Worm (Caenorhabditis elegans) whole organism, L1 larva: ENCODE data around the gene pag-3.

Experiments
- C04F5.9 ChIP-seq: sonication (generic microtip); optimal IDR thresholded peaks from 2 replicates; lab custom pipeline; 2016; ENCODE audit warnings: missing genetic modification characterization, missing compliant biosample characterization
- C16A3.4 ChIP-seq: fragments of 150-350 bp; optimal IDR thresholded peaks from 2 replicates; lab custom pipeline; 2014; ENCODE audit warnings: missing biosample characterization, missing genetic modification characterization
- C34B4.2 ChIP-seq: sonication (generic microtip); optimal IDR thresholded peaks from 2 replicates; lab custom pipeline; 2017; ENCODE audit warnings: mild to moderate bottlenecking, missing genetic modification characterization, missing compliant biosample characterization
- F16B12.6 ChIP-seq: fragments of 150-350 bp; optimal IDR thresholded peaks from 2 replicates; lab custom pipeline; 2014; ENCODE audit warnings: missing biosample characterization, missing genetic modification characterization
- aha-1 ChIP-seq: fragments of 150-350 bp; optimal IDR thresholded peaks from 2 replicates; lab custom pipeline; 2014; ENCODE audit warnings: missing biosample characterization, missing genetic modification characterization
- alr-1 ChIP-seq: fragments of 200-800 bp; sonication (Bioruptor generic); optimal IDR thresholded peaks from 2 replicates; lab custom pipeline; 2018; ENCODE audit warnings: borderline replicate concordance, mild to moderate bottlenecking, missing genetic modification characterization, missing compliant biosample characterization
- aly-2 ChIP-seq: fragments of 150-350 bp; optimal IDR thresholded peaks from 2 replicates; lab custom pipeline; 2014; ENCODE audit warnings: missing biosample characterization, missing genetic modification characterization
- ama-1 ChIP-seq: fragments of 150-350 bp; optimal IDR thresholded peaks from 2 replicates; lab custom pipeline; 2014
- blmp-1 ChIP-seq: fragments of 150-350 bp; optimal IDR thresholded peaks from 2 replicates; lab custom pipeline; 2014; ENCODE audit warnings: missing biosample characterization, missing genetic modification characterization
- ceh-63 ChIP-seq: fragments of 200-800 bp; sonication (Bioruptor generic); optimal IDR thresholded peaks from 2 replicates; lab custom pipeline; 2018; ENCODE audit warnings: mild to moderate bottlenecking, missing genetic modification characterization, missing compliant biosample characterization
- ceh-88 ChIP-seq: fragments of 200-800 bp; sonication (Bioruptor generic); IDR thresholded peaks from 2 replicates; pipeline ENCODE4 v1.3.6; 2022; ENCODE audit warnings: missing genetic modification characterization, missing compliant biosample characterization
- ceh-90 ChIP-seq: sonication (generic microtip); optimal IDR thresholded peaks from 2 replicates; lab custom pipeline; 2016; ENCODE audit warnings: missing genetic modification characterization, missing compliant biosample characterization
- dpl-1 ChIP-seq, 3 experiments: fragments of 150-350 bp in 2 of 3; sonication (generic microtip) in 1 of 3; optimal IDR thresholded peaks; 2 replicates each; lab custom pipeline; 2014 to 2017; ENCODE audit warnings: missing biosample characterization in 3 of 3, missing genetic modification characterization in 3 of 3, missing genetic modification reagents in 3 of 3
- dsc-1 ChIP-seq: sonication (generic microtip); optimal IDR thresholded peaks from 2 replicates; lab custom pipeline; 2016; ENCODE audit warnings: mild to moderate bottlenecking, missing genetic modification characterization, missing compliant biosample characterization
- efl-1 ChIP-seq, 4 experiments: fragments of 150-350 bp; optimal IDR thresholded peaks in 3 of 4; peaks in 1 of 4; 1 replicate in 1 of 4; 2 replicates in 3 of 4; lab custom pipeline; 2014; ENCODE audit warnings: missing biosample characterization in 2 of 4, missing genetic modification characterization in 2 of 4, missing genetic modification reagents in 2 of 4
- fkh-10 ChIP-seq: sonication (generic microtip); optimal IDR thresholded peaks from 2 replicates; lab custom pipeline; 2017; ENCODE audit warnings: missing biosample characterization, missing genetic modification reagents, missing genetic modification characterization
- fkh-4 ChIP-seq: sonication (generic microtip); optimal IDR thresholded peaks from 2 replicates; lab custom pipeline; 2016; ENCODE audit warnings: missing compliant biosample characterization, missing genetic modification characterization, borderline replicate concordance
- fkh-8 ChIP-seq: sonication (generic microtip); optimal IDR thresholded peaks from 2 replicates; lab custom pipeline; 2016; ENCODE audit warnings: mild to moderate bottlenecking, missing genetic modification characterization, missing compliant biosample characterization
- fos-1 ChIP-seq: fragments of 150-350 bp; optimal IDR thresholded peaks from 2 replicates; lab custom pipeline; 2014; ENCODE audit warnings: missing biosample characterization, missing genetic modification characterization
- grh-1 ChIP-seq: fragments of 200-800 bp; sonication (Bioruptor generic); IDR thresholded peaks from 2 replicates; pipeline ENCODE4 v1.3.6; 2022; ENCODE audit warnings: missing genetic modification reagents, missing genetic modification characterization, missing compliant biosample characterization
- hlh-4 ChIP-seq: sonication (generic microtip); optimal IDR thresholded peaks from 2 replicates; lab custom pipeline; 2016; ENCODE audit warnings: mild to moderate bottlenecking, missing genetic modification characterization, missing compliant biosample characterization
- lin-15B ChIP-seq: fragments of 150-350 bp; sonication (generic microtip); optimal IDR thresholded peaks from 3 replicates; lab custom pipeline; 2014; ENCODE audit warnings: missing biosample characterization, missing genetic modification characterization
- lin-39 ChIP-seq: fragments of 150-350 bp; optimal IDR thresholded peaks from 2 replicates; lab custom pipeline; 2014; ENCODE audit warnings: missing biosample characterization, missing genetic modification reagents, missing genetic modification characterization
- lir-3 ChIP-seq: sonication (generic microtip); optimal IDR thresholded peaks from 2 replicates; lab custom pipeline; 2016; ENCODE audit warnings: mild to moderate bottlenecking, missing genetic modification characterization, moderate library complexity, missing compliant biosample characterization; ENCODE audit not compliant: poor library complexity
- lsy-2 ChIP-seq, 2 experiments: fragments of 150-350 bp; optimal IDR thresholded peaks; 2 replicates each; lab custom pipeline; 2014; ENCODE audit warnings: missing biosample characterization in 2 of 2, missing genetic modification characterization in 2 of 2
- mab-9 ChIP-seq: fragments of 200-800 bp; sonication (Bioruptor generic); IDR thresholded peaks from 2 replicates; pipeline ENCODE4 v1.3.6; 2022; ENCODE audit warnings: missing genetic modification reagents, missing genetic modification characterization, missing compliant biosample characterization
- mdl-1 ChIP-seq, 2 experiments: fragments of 150-350 bp; optimal IDR thresholded peaks; 2 replicates each; lab custom pipeline; 2014 to 2017; ENCODE audit warnings: missing biosample characterization in 2 of 2, missing genetic modification characterization in 2 of 2, inconsistent platforms in 1 of 2
- mef-2 ChIP-seq: fragments of 150-350 bp; optimal IDR thresholded peaks from 2 replicates; lab custom pipeline; 2014; ENCODE audit warnings: missing biosample characterization, missing genetic modification characterization
- mep-1 ChIP-seq: fragments of 150-350 bp; optimal IDR thresholded peaks from 2 replicates; lab custom pipeline; 2014; ENCODE audit warnings: missing biosample characterization, missing genetic modification characterization
- nhr-11 ChIP-seq: fragments of 150-350 bp; optimal IDR thresholded peaks from 2 replicates; lab custom pipeline; 2014; ENCODE audit warnings: missing biosample characterization, missing genetic modification characterization
- nhr-12 ChIP-seq: sonication (generic microtip); optimal IDR thresholded peaks from 2 replicates; lab custom pipeline; 2017; ENCODE audit warnings: missing biosample characterization, missing genetic modification characterization
- nhr-20 ChIP-seq: sonication (generic microtip); optimal IDR thresholded peaks from 2 replicates; lab custom pipeline; 2016; ENCODE audit warnings: mild to moderate bottlenecking, missing genetic modification characterization, missing compliant biosample characterization
- nhr-237 ChIP-seq: fragments of 150-350 bp; optimal IDR thresholded peaks from 2 replicates; lab custom pipeline; 2014; ENCODE audit warnings: missing biosample characterization, missing genetic modification characterization
- nhr-28 ChIP-seq: fragments of 150-350 bp; optimal IDR thresholded peaks from 2 replicates; lab custom pipeline; 2014; ENCODE audit warnings: missing biosample characterization, missing genetic modification characterization
- nhr-71 ChIP-seq: sonication (generic microtip); optimal IDR thresholded peaks from 2 replicates; lab custom pipeline; 2016; ENCODE audit warnings: mild to moderate bottlenecking, missing genetic modification characterization, moderate library complexity, missing compliant biosample characterization
- nhr-77 ChIP-seq: fragments of 150-350 bp; optimal IDR thresholded peaks from 2 replicates; lab custom pipeline; 2014; ENCODE audit warnings: missing biosample characterization, missing genetic modification characterization
- nhr-84 ChIP-seq: sonication (generic microtip); optimal IDR thresholded peaks from 2 replicates; lab custom pipeline; 2017; ENCODE audit warnings: missing biosample characterization, missing genetic modification characterization
- nhr-85 ChIP-seq: sonication (generic microtip); peaks from one replicate; lab custom pipeline; 2016; ENCODE audit warnings: missing genetic modification characterization, inconsistent platforms, missing compliant biosample characterization
- nhr-90 ChIP-seq: sonication (generic microtip); optimal IDR thresholded peaks from 2 replicates; lab custom pipeline; 2016; ENCODE audit warnings: mild to moderate bottlenecking, missing genetic modification characterization, missing compliant biosample characterization; ENCODE audit not compliant: poor library complexity
- rnt-1 ChIP-seq: sonication (generic microtip); optimal IDR thresholded peaks from 2 replicates; lab custom pipeline; 2016; ENCODE audit warnings: mild to moderate bottlenecking, missing genetic modification characterization, moderate library complexity, missing compliant biosample characterization
- skn-1 ChIP-seq: fragments of 150-350 bp; optimal IDR thresholded peaks from 2 replicates; lab custom pipeline; 2014; ENCODE audit warnings: missing biosample characterization, missing genetic modification characterization
- snpc-4 ChIP-seq: fragments of 150-350 bp; optimal IDR thresholded peaks from 2 replicates; lab custom pipeline; 2014; ENCODE audit warnings: missing biosample characterization, missing genetic modification characterization
- sox-4 ChIP-seq: sonication (generic microtip); optimal IDR thresholded peaks from 2 replicates; lab custom pipeline; 2016; ENCODE audit warnings: missing genetic modification characterization, missing compliant biosample characterization
- sptf-1 ChIP-seq: fragments of 150-350 bp; optimal IDR thresholded peaks from 2 replicates; lab custom pipeline; 2014; ENCODE audit warnings: missing biosample characterization, missing genetic modification characterization
- tbx-2 ChIP-seq: sonication (generic microtip); optimal IDR thresholded peaks from 2 replicates; lab custom pipeline; 2016; ENCODE audit warnings: missing genetic modification characterization, missing compliant biosample characterization
- unc-30 ChIP-seq: sonication (generic microtip); optimal IDR thresholded peaks from 2 replicates; lab custom pipeline; 2017; ENCODE audit warnings: missing biosample characterization, missing genetic modification characterization
- unc-62 ChIP-seq: fragments of 150-350 bp; optimal IDR thresholded peaks from 2 replicates; lab custom pipeline; 2014; ENCODE audit warnings: missing biosample characterization, missing genetic modification reagents, missing genetic modification characterization
- unc-98 ChIP-seq: fragments of 200-800 bp; sonication (Bioruptor generic); IDR thresholded peaks from 2 replicates; pipeline ENCODE4 v1.3.6; 2022; ENCODE audit warnings: missing genetic modification characterization, missing compliant biosample characterization
- vab-15 ChIP-seq: sonication (generic microtip); optimal IDR thresholded peaks from 2 replicates; lab custom pipeline; 2017; ENCODE audit warnings: missing genotype, mild to moderate bottlenecking, missing genetic modification characterization, missing compliant biosample characterization
- xbp-1 ChIP-seq: sonication (generic microtip); optimal IDR thresholded peaks from 2 replicates; lab custom pipeline; 2016; ENCODE audit warnings: missing genetic modification characterization, missing compliant biosample characterization
- zag-1 ChIP-seq: fragments of 150-350 bp; optimal IDR thresholded peaks from 2 replicates; lab custom pipeline; 2014; ENCODE audit warnings: missing biosample characterization, missing genetic modification characterization
- zip-4 ChIP-seq: fragments of 200-800 bp; sonication (Bioruptor generic); optimal IDR thresholded peaks from 2 replicates; lab custom pipeline; 2018; ENCODE audit warnings: mild to moderate bottlenecking, missing genetic modification characterization, moderate library complexity, missing compliant biosample characterization

The pag-3 gene

ce11 chrX:14988160-14988559, 33.7 kb upstream of the pag-3 start:
- TF ChIP-seq lir-3 (tag; lab: Kevin White, UChicago): no peak
- TF ChIP-seq snpc-4 (tag; lab: Kevin White, UChicago): peak; percentile 83
- TF ChIP-seq nhr-77 (tag; lab: Kevin White, UChicago): no peak
- TF ChIP-seq aha-1 (tag; lab: Kevin White, UChicago): no peak
- no peak for TF ChIP-seq mab-9 (GFP tag; lab: Robert Waterston, UW)
- peak; percentile 26 for TF ChIP-seq nhr-85 (tag; lab: Kevin White, UChicago)
- TF ChIP-seq fkh-10: no peak
- no peak for TF ChIP-seq xbp-1
- peak; percentile 17 for TF ChIP-seq rnt-1 (tag; lab: Kevin White, UChicago)

- TF ChIP-seq mab-9 (GFP tag; lab: Robert Waterston, UW): no peak
- no peak for TF ChIP-seq C34B4.2 (tag; lab: Kevin White, UChicago)
- TF ChIP-seq dpl-1 (GFP tag; optimal IDR thresholded peaks at IDR 0.05; lab: Kevin White, UChicago): peak; percentile 48 to 62 (median 57)
- peak; percentile 73 for TF ChIP-seq blmp-1 (tag; lab: Kevin White, UChicago)
- peak; percentile 60 for TF ChIP-seq lin-15B (tag; lab: Kevin White, UChicago)
- no peak for TF ChIP-seq grh-1 (GFP tag; lab: Robert Waterston, UW)
- peak; percentile 84 for TF ChIP-seq nhr-71 (tag; lab: Kevin White, UChicago)
- no peak for TF ChIP-seq nhr-28
- peak; percentile 49 for TF ChIP-seq nhr-90 (tag; lab: Kevin White, UChicago)
- TF ChIP-seq fos-1 (tag; lab: Kevin White, UChicago): peak; percentile 8
- peak; percentile 60 to 68 for TF ChIP-seq lsy-2 (tag; optimal IDR thresholded peaks at IDR 0.05; lab: Kevin White, UChicago)
- TF ChIP-seq aly-2: no peak
- TF ChIP-seq zip-4 (GFP tag; lab: Kevin White, UChicago): no peak
- peak; percentile 54 for TF ChIP-seq skn-1 (tag; lab: Kevin White, UChicago)
- TF ChIP-seq nhr-20: peak; percentile 78
- no peak for TF ChIP-seq unc-30 (tag; lab: Kevin White, UChicago)
- TF ChIP-seq sox-4 (tag; lab: Kevin White, UChicago): no peak
- no peak for TF ChIP-seq nhr-77 (tag; lab: Kevin White, UChicago)
- TF ChIP-seq hlh-4 (tag; lab: Kevin White, UChicago): no peak
- no peak for TF ChIP-seq F16B12.6 (tag; lab: Kevin White, UChicago)
- peak; percentile 5 for TF ChIP-seq ama-1 (lab: Kevin White, UChicago)
- TF ChIP-seq sptf-1 (tag; lab: Kevin White, UChicago): no peak
- peak; percentile 10 for TF ChIP-seq mef-2 (tag; lab: Kevin White, UChicago)
- no peak for TF ChIP-seq nhr-84
- no peak for TF ChIP-seq nhr-12 (tag; lab: Kevin White, UChicago)
- TF ChIP-seq C16A3.4 (tag; lab: Kevin White, UChicago): peak; percentile 79
- TF ChIP-seq tbx-2: peak; percentile 61
- peak; percentile 78 for TF ChIP-seq rnt-1 (tag; lab: Kevin White, UChicago)
- no peak for TF ChIP-seq fkh-4 (tag; lab: Kevin White, UChicago)
- TF ChIP-seq snpc-4 (tag; lab: Kevin White, UChicago): peak; percentile 64
- no peak for TF ChIP-seq alr-1 (tag; lab: Kevin White, UChicago)
- TF ChIP-seq dsc-1: peak; percentile 14
- peak; percentile 84 for TF ChIP-seq xbp-1
- no peak for TF ChIP-seq ceh-90 (tag; lab: Kevin White, UChicago)
- peak; percentile 66 for TF ChIP-seq fkh-8 (tag; lab: Kevin White, UChicago)
- no peak for TF ChIP-seq ceh-63
- TF ChIP-seq zag-1: no peak
- no peak for TF ChIP-seq nhr-237 (tag; lab: Kevin White, UChicago)
- TF ChIP-seq ceh-88: no peak
- no peak for TF ChIP-seq C04F5.9 (tag; lab: Kevin White, UChicago)
- no peak for TF ChIP-seq lin-39 (tag; lab: Kevin White, UChicago)
- no peak for TF ChIP-seq vab-15 (tag; lab: Kevin White, UChicago)
- TF ChIP-seq fkh-10: peak; percentile 13
- peak; percentile 89 for TF ChIP-seq mep-1 (tag; lab: Kevin White, UChicago)
- no peak for TF ChIP-seq unc-62 (GFP tag; lab: Kevin White, UChicago)
- TF ChIP-seq mdl-1 (tag; optimal IDR thresholded peaks at IDR 0.05; lab: Kevin White, UChicago): peak in 1 of 2 experiments; percentile 80
- no peak for TF ChIP-seq nhr-11 (tag; lab: Kevin White, UChicago)
- TF ChIP-seq efl-1 (optimal IDR thresholded peaks at IDR 0.05; lab: Kevin White, UChicago): peak; percentile 47 to 58
- peak; percentile 22 to 95 for TF ChIP-seq efl-1 (GFP tag; optimal IDR thresholded peaks at IDR 0.05 in 1 of 2; lab: Kevin White, UChicago)
- TF ChIP-seq unc-98 (GFP tag; lab: Robert Waterston, UW): no peak
Measured at ce11 chrX:14983274-14983673, 28.8 kb upstream of the pag-3 start, which contains the start of gene rbg-1. Gene rbg-1 (plus strand): TSS chrX:14983533.
